Worm (Caenorhabditis elegans) whole organism, L1 larva: ENCODE results near the gene irg-7.

Experiments used
- C04F5.9 ChIP-seq: sonication (generic microtip); optimal IDR thresholded peaks from 2 replicates; lab custom pipeline; 2016; ENCODE audit warnings: missing genetic modification characterization, missing compliant biosample characterization
- C34B4.2 ChIP-seq: sonication (generic microtip); optimal IDR thresholded peaks from 2 replicates; lab custom pipeline; 2017; ENCODE audit warnings: mild to moderate bottlenecking, missing genetic modification characterization, missing compliant biosample characterization
- F16B12.6 ChIP-seq: fragments of 150-350 bp; optimal IDR thresholded peaks from 2 replicates; lab custom pipeline; 2014; ENCODE audit warnings: missing biosample characterization, missing genetic modification characterization
- Y116A8C.19 ChIP-seq: sonication (generic microtip); optimal IDR thresholded peaks from 2 replicates; lab custom pipeline; 2016; ENCODE audit warnings: missing compliant biosample characterization, missing genetic modification characterization, borderline replicate concordance
- aha-1 ChIP-seq: fragments of 150-350 bp; optimal IDR thresholded peaks from 2 replicates; lab custom pipeline; 2014; ENCODE audit warnings: missing biosample characterization, missing genetic modification characterization
- ceh-63 ChIP-seq: fragments of 200-800 bp; sonication (Bioruptor generic); optimal IDR thresholded peaks from 2 replicates; lab custom pipeline; 2018; ENCODE audit warnings: mild to moderate bottlenecking, missing genetic modification characterization, missing compliant biosample characterization
- ceh-8 ChIP-seq: fragments of 200-800 bp; sonication (Bioruptor generic); optimal IDR thresholded peaks from 2 replicates; lab custom pipeline; 2018; ENCODE audit warnings: mild to moderate bottlenecking, missing genetic modification characterization, moderate library complexity, missing compliant biosample characterization
- ceh-88 ChIP-seq: fragments of 200-800 bp; sonication (Bioruptor generic); IDR thresholded peaks from 2 replicates; pipeline ENCODE4 v1.3.6; 2022; ENCODE audit warnings: missing genetic modification characterization, missing compliant biosample characterization
- ceh-90 ChIP-seq: sonication (generic microtip); optimal IDR thresholded peaks from 2 replicates; lab custom pipeline; 2016; ENCODE audit warnings: missing genetic modification characterization, missing compliant biosample characterization
- ces-1 ChIP-seq: fragments of 150-350 bp; optimal IDR thresholded peaks from 2 replicates; lab custom pipeline; 2014; ENCODE audit warnings: missing biosample characterization, missing genetic modification reagents, missing genetic modification characterization
- efl-3 ChIP-seq: fragments of 200-800 bp; sonication (Bioruptor generic); optimal IDR thresholded peaks from 2 replicates; lab custom pipeline; 2018; ENCODE audit warnings: mild to moderate bottlenecking, missing genetic modification characterization, missing compliant biosample characterization
- egl-13 ChIP-seq: sonication (generic microtip); optimal IDR thresholded peaks from 2 replicates; lab custom pipeline; 2016; ENCODE audit warnings: missing genotype, missing genetic modification reagents, missing genetic modification characterization, missing compliant biosample characterization
- egl-27 ChIP-seq, 2 experiments: fragments of 150-350 bp in 1 of 2; sonication (generic microtip); optimal IDR thresholded peaks; 3 replicates each; lab custom pipeline; 2017 to 2018; ENCODE audit warnings: missing biosample characterization in 2 of 2, missing genetic modification characterization in 2 of 2, missing genetic modification reagents in 2 of 2
- elt-2 ChIP-seq: sonication (generic microtip); optimal IDR thresholded peaks from 2 replicates; lab custom pipeline; 2016; ENCODE audit warnings: missing genetic modification characterization, mild to moderate bottlenecking, inconsistent platforms, missing compliant biosample characterization, missing genetic modification reagents
- ets-5 ChIP-seq: fragments of 200-800 bp; sonication (Bioruptor generic); IDR thresholded peaks from 2 replicates; pipeline ENCODE4 v1.3.6; 2022; ENCODE audit warnings: missing genetic modification characterization, missing compliant biosample characterization
- fos-1 ChIP-seq: fragments of 150-350 bp; optimal IDR thresholded peaks from 2 replicates; lab custom pipeline; 2014; ENCODE audit warnings: missing biosample characterization, missing genetic modification characterization
- hlh-17 ChIP-seq: fragments of 200-800 bp; sonication (Bioruptor generic); optimal IDR thresholded peaks from 2 replicates; lab custom pipeline; 2018; ENCODE audit warnings: missing genetic modification characterization, mild to moderate bottlenecking, missing compliant biosample characterization, moderate library complexity, borderline replicate concordance
- hlh-4 ChIP-seq: sonication (generic microtip); optimal IDR thresholded peaks from 2 replicates; lab custom pipeline; 2016; ENCODE audit warnings: mild to moderate bottlenecking, missing genetic modification characterization, missing compliant biosample characterization
- jun-1 ChIP-seq: fragments of 150-350 bp; optimal IDR thresholded peaks from 2 replicates; lab custom pipeline; 2014; ENCODE audit warnings: missing biosample characterization, missing genetic modification reagents, missing genetic modification characterization
- lin-14 ChIP-seq: fragments of 200-800 bp; sonication (Bioruptor generic); optimal IDR thresholded peaks from 2 replicates; lab custom pipeline; 2018; ENCODE audit warnings: mild to moderate bottlenecking, missing genetic modification characterization, moderate library complexity, missing compliant biosample characterization
- lin-15B ChIP-seq: fragments of 150-350 bp; sonication (generic microtip); optimal IDR thresholded peaks from 3 replicates; lab custom pipeline; 2014; ENCODE audit warnings: missing biosample characterization, missing genetic modification characterization
- lin-35 ChIP-seq, 2 experiments: fragments of 150-350 bp; optimal IDR thresholded peaks; 2 replicates each; lab custom pipeline; 2014; ENCODE audit warnings: missing biosample characterization in 2 of 2, missing genetic modification characterization in 2 of 2, missing genetic modification reagents in 2 of 2
- lsy-2 ChIP-seq, 2 experiments: fragments of 150-350 bp; optimal IDR thresholded peaks; 2 replicates each; lab custom pipeline; 2014; ENCODE audit warnings: missing biosample characterization in 2 of 2, missing genetic modification characterization in 2 of 2
- mab-9 ChIP-seq: fragments of 200-800 bp; sonication (Bioruptor generic); IDR thresholded peaks from 2 replicates; pipeline ENCODE4 v1.3.6; 2022; ENCODE audit warnings: missing genetic modification reagents, missing genetic modification characterization, missing compliant biosample characterization
- mdl-1 ChIP-seq, 2 experiments: fragments of 150-350 bp; optimal IDR thresholded peaks; 2 replicates each; lab custom pipeline; 2014 to 2017; ENCODE audit warnings: missing biosample characterization in 2 of 2, missing genetic modification characterization in 2 of 2, inconsistent platforms in 1 of 2
- mep-1 ChIP-seq: fragments of 150-350 bp; optimal IDR thresholded peaks from 2 replicates; lab custom pipeline; 2014; ENCODE audit warnings: missing biosample characterization, missing genetic modification characterization
- nhr-20 ChIP-seq: sonication (generic microtip); optimal IDR thresholded peaks from 2 replicates; lab custom pipeline; 2016; ENCODE audit warnings: mild to moderate bottlenecking, missing genetic modification characterization, missing compliant biosample characterization
- nhr-47 ChIP-seq: sonication (generic microtip); optimal IDR thresholded peaks from 2 replicates; lab custom pipeline; 2016; ENCODE audit warnings: mild to moderate bottlenecking, missing genetic modification characterization, moderate library complexity, missing compliant biosample characterization
- nhr-84 ChIP-seq: sonication (generic microtip); optimal IDR thresholded peaks from 2 replicates; lab custom pipeline; 2017; ENCODE audit warnings: missing biosample characterization, missing genetic modification characterization
- nhr-85 ChIP-seq: sonication (generic microtip); peaks from one replicate; lab custom pipeline; 2016; ENCODE audit warnings: missing genetic modification characterization, inconsistent platforms, missing compliant biosample characterization
- nhr-90 ChIP-seq: sonication (generic microtip); optimal IDR thresholded peaks from 2 replicates; lab custom pipeline; 2016; ENCODE audit warnings: mild to moderate bottlenecking, missing genetic modification characterization, missing compliant biosample characterization; ENCODE audit not compliant: poor library complexity
- pag-3 ChIP-seq: sonication (generic microtip); optimal IDR thresholded peaks from 2 replicates; lab custom pipeline; 2017; ENCODE audit warnings: missing genetic modification characterization, mild to moderate bottlenecking, missing compliant biosample characterization, antibody characterized with exemption, borderline replicate concordance; ENCODE audit not compliant: insufficient read depth
- skn-1 ChIP-seq: fragments of 150-350 bp; optimal IDR thresholded peaks from 2 replicates; lab custom pipeline; 2014; ENCODE audit warnings: missing biosample characterization, missing genetic modification characterization
- sup-37 ChIP-seq: fragments of 200-800 bp; sonication (Bioruptor generic); optimal IDR thresholded peaks from 2 replicates; lab custom pipeline; 2018; ENCODE audit warnings: mild to moderate bottlenecking, missing genetic modification characterization, missing compliant biosample characterization
- tbx-2 ChIP-seq: sonication (generic microtip); optimal IDR thresholded peaks from 2 replicates; lab custom pipeline; 2016; ENCODE audit warnings: missing genetic modification characterization, missing compliant biosample characterization
- tlp-1 ChIP-seq: fragments of 150-350 bp; optimal IDR thresholded peaks from 2 replicates; lab custom pipeline; 2014; ENCODE audit warnings: missing biosample characterization, missing genetic modification characterization
- unc-62 ChIP-seq: fragments of 150-350 bp; optimal IDR thresholded peaks from 2 replicates; lab custom pipeline; 2014; ENCODE audit warnings: missing biosample characterization, missing genetic modification reagents, missing genetic modification characterization
- vab-15 ChIP-seq: sonication (generic microtip); optimal IDR thresholded peaks from 2 replicates; lab custom pipeline; 2017; ENCODE audit warnings: missing genotype, mild to moderate bottlenecking, missing genetic modification characterization, missing compliant biosample characterization
- xbp-1 ChIP-seq: sonication (generic microtip); optimal IDR thresholded peaks from 2 replicates; lab custom pipeline; 2016; ENCODE audit warnings: missing genetic modification characterization, missing compliant biosample characterization
- ztf-4 ChIP-seq: fragments of 150-350 bp; optimal IDR thresholded peaks from 2 replicates; lab custom pipeline; 2014; ENCODE audit warnings: missing biosample characterization, missing genetic modification characterization

irg-7 gene

DNA sequence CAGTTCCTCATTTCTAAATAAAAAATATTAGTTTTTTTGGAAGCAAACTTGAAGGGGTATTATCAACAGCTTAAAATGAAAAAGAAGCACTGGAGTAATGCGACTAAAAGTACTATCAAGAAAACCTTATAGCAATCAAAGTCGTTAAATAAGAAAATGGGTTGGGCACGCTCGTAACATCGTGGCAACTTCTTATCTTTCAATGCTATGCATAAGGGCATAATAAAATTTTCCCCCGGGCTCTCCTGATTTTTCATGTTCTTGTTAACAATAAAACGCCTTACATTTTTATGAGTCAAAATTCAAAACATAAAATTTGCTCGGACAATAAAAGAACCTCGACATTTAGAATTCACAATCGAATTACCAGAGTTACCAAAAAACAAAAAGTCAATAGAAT lies at the start of gene irg-7:
irg-7 (minus strand) TSS at position 23 of the 400 bp plus-strand sequence.
- peak; percentile 41 for TF ChIP-seq elt-2 (tag; lab: Kevin White, UChicago)
- no peak for TF ChIP-seq fos-1
- TF ChIP-seq, all 84 proteins: peak for 1

DNA sequence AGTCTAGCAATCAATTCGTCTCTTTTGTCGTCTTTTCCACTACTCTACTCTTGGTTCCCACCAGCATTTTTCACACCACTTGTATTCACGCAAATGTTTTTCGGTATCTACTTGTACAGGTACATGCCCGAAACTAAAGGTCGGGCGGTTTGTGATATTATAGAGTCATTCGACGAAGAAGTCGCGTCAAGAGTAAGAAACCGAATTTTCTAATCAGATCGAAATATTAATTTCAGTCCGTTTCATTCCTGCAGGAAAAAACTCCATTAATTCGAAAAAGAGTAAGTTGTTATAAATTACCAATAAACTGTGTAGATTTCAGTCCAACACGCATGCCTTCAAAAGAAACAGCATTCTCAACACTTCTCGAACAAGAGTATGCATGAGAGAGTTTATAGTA lies 48.5 kb upstream of the irg-7 start:
- TF ChIP-seq ets-5 (GFP tag; lab: Robert Waterston, UW) (no peak), C04F5.9 (tag; lab: Kevin White, UChicago) (no peak), nhr-90 (tag; lab: Kevin White, UChicago) (no peak), lin-14 (no peak), tlp-1 (tag; lab: Kevin White, UChicago) (no peak), aha-1 (no peak), F16B12.6 (tag; lab: Kevin White, UChicago) (no peak), egl-13 (no peak), ceh-8 (GFP tag; lab: Kevin White, UChicago) (no peak), nhr-20 (tag; lab: Kevin White, UChicago) (no peak), vab-15 (no peak), nhr-85 (tag; lab: Kevin White, UChicago) (no peak), hlh-17 (GFP tag; lab: Kevin White, UChicago) (no peak)

DNA sequence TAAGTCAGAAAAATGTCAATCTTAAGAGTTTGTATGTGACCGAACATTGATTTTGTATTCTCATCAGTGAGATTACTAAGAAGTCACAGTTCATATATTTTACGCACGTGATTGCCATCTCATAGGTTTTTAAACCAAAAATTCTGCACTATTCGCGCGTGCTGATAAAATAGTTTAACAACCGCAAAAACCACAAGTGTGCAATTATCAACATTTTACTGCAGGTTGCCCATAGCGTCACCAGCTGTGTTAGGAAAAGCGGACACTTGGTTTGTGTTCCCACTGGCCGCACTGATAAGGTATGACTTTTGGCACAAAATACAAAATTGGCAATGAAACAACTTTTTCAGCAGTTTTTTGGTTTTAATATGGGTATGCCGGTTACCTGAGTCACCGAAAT lies 46.7 kb upstream of the irg-7 start:
- TF ChIP-seq elt-2 (tag; lab: Kevin White, UChicago) (peak; percentile 95), nhr-90 (tag; lab: Kevin White, UChicago) (peak; percentile 34), ces-1 (GFP tag; lab: Kevin White, UChicago) (no peak), lin-15B (tag; lab: Kevin White, UChicago) (no peak), nhr-85 (tag; lab: Kevin White, UChicago) (no peak), sup-37 (no peak), C34B4.2 (tag; lab: Kevin White, UChicago) (no peak), fos-1 (no peak), unc-62 (GFP tag; lab: Kevin White, UChicago) (no peak), nhr-84 (tag; lab: Kevin White, UChicago) (no peak), nhr-20 (tag; lab: Kevin White, UChicago) (peak; percentile 21), ceh-88 (GFP tag; lab: Robert Waterston, UW) (no peak), pag-3 (tag; lab: Kevin White, UChicago) (no peak), mdl-1 (tag; optimal IDR thresholded peaks at IDR 0.05; lab: Kevin White, UChicago) (peak in 1 of 2 experiments; percentile 42), C04F5.9 (tag; lab: Kevin White, UChicago) (no peak), hlh-4 (tag; lab: Kevin White, UChicago) (no peak), nhr-47 (no peak), lsy-2 (tag; optimal IDR thresholded peaks at IDR 0.05; lab: Kevin White, UChicago) (no peak), ceh-63 (no peak), xbp-1 (tag; lab: Kevin White, UChicago) (no peak), ceh-90 (tag; lab: Kevin White, UChicago) (no peak), lin-35 (GFP tag; optimal IDR thresholded peaks at IDR 0.05; lab: Kevin White, UChicago) (peak in 1 of 2 experiments; percentile 26)

DNA sequence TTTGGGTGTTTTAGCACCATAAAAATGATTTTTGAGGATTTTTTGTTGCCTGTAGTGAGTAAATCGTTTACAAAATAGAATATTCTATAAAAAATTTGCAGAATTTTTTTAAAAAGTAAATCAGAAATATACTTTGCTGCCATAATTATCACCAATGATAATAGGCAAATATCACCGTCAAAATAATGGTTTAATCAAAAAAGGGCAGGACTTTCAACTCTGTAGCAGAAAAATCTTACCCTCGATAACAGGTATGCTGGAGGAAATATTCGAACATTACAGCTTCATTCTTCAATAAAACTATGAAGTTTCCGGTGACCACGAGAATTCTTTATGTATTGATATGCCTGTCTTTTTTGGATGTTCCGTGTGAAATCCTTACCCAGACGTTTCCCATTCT lies 45.7 kb upstream of the irg-7 start, which contains the start of gene K09C4.4:
K09C4.4 (plus strand) TSS at position 301 of the 400 bp plus-strand sequence.
- TF ChIP-seq ztf-4 (no peak), tbx-2 (no peak), C34B4.2 (tag; lab: Kevin White, UChicago) (no peak), mep-1 (tag; lab: Kevin White, UChicago) (no peak), Y116A8C.19 (tag; lab: Kevin White, UChicago) (no peak), nhr-47 (no peak), fos-1 (no peak), efl-3 (GFP tag; lab: Kevin White, UChicago) (no peak), lin-35 (GFP tag; optimal IDR thresholded peaks at IDR 0.05; lab: Kevin White, UChicago) (no peak), jun-1 (tag; lab: Kevin White, UChicago) (no peak), xbp-1 (tag; lab: Kevin White, UChicago) (no peak), skn-1 (no peak), aha-1 (no peak), mab-9 (GFP tag; lab: Robert Waterston, UW) (no peak), egl-27 (tag; optimal IDR thresholded peaks at IDR 0.05; lab: Kevin White, UChicago) (no peak)
